Worm (Caenorhabditis elegans) whole organism, L2 larva: ENCODE data around the gene lgg-2.

ENCODE experiments used
- C34F6.9 ChIP-seq: fragments of 150-350 bp; optimal IDR thresholded peaks from 2 replicates; lab custom pipeline; 2014; ENCODE audit warnings: missing biosample characterization, missing genetic modification characterization
- F13H6.1 ChIP-seq: sonication (generic microtip); optimal IDR thresholded peaks from 2 replicates; lab custom pipeline; 2016; ENCODE audit warnings: missing genetic modification characterization, missing compliant biosample characterization
- R02D3.7 ChIP-seq: fragments of 150-350 bp; optimal IDR thresholded peaks from 2 replicates; lab custom pipeline; 2014; ENCODE audit warnings: missing biosample characterization, missing genetic modification characterization
- Y55F3AM.14 ChIP-seq: fragments of 200-800 bp; sonication (Bioruptor generic); optimal IDR thresholded peaks from 2 replicates; lab custom pipeline; 2018; ENCODE audit warnings: mild to moderate bottlenecking, missing genetic modification characterization, missing compliant biosample characterization
- ZK546.5 ChIP-seq: sonication (generic microtip); optimal IDR thresholded peaks from 2 replicates; lab custom pipeline; 2017; ENCODE audit warnings: missing biosample characterization, missing genetic modification characterization
- alr-1 ChIP-seq: fragments of 150-350 bp; optimal IDR thresholded peaks from 2 replicates; lab custom pipeline; 2014; ENCODE audit warnings: missing biosample characterization, missing genetic modification characterization
- aly-2 ChIP-seq: fragments of 150-350 bp; optimal IDR thresholded peaks from 2 replicates; lab custom pipeline; 2014; ENCODE audit warnings: missing biosample characterization, missing genetic modification characterization
- ama-1 ChIP-seq: fragments of 150-350 bp; optimal IDR thresholded peaks from 2 replicates; lab custom pipeline; 2018; ENCODE audit warnings: inconsistent platforms
- blmp-1 ChIP-seq: sonication (generic microtip); optimal IDR thresholded peaks from 2 replicates; lab custom pipeline; 2017; ENCODE audit warnings: missing genetic modification characterization, mild to moderate bottlenecking, missing compliant biosample characterization, antibody characterized with exemption, moderate library complexity; ENCODE audit not compliant: insufficient read depth
- ceh-16 ChIP-seq: fragments of 150-350 bp; optimal IDR thresholded peaks from 2 replicates; lab custom pipeline; 2014; ENCODE audit warnings: missing biosample characterization, missing genetic modification characterization
- ceh-82 ChIP-seq: fragments of 150-350 bp; optimal IDR thresholded peaks from 2 replicates; lab custom pipeline; 2014; ENCODE audit warnings: missing biosample characterization, missing genetic modification characterization
- crh-2 ChIP-seq: sonication (generic microtip); optimal IDR thresholded peaks from 2 replicates; lab custom pipeline; 2017; ENCODE audit warnings: missing biosample characterization, missing genetic modification characterization
- dmd-4 ChIP-seq: sonication (generic microtip); optimal IDR thresholded peaks from 2 replicates; lab custom pipeline; 2017; ENCODE audit warnings: missing biosample characterization, missing genetic modification characterization
- egl-27 ChIP-seq: sonication (generic microtip); optimal IDR thresholded peaks from 3 replicates; lab custom pipeline; 2017; ENCODE audit warnings: missing biosample characterization, missing genetic modification reagents, missing genetic modification characterization
- elt-1 ChIP-seq: fragments of 150-350 bp; optimal IDR thresholded peaks from 2 replicates; lab custom pipeline; 2014; ENCODE audit warnings: missing biosample characterization, missing genetic modification characterization
- elt-3 ChIP-seq: sonication (generic microtip); optimal IDR thresholded peaks from 2 replicates; lab custom pipeline; 2017; ENCODE audit warnings: missing biosample characterization, missing genetic modification characterization
- fos-1 ChIP-seq: fragments of 150-350 bp; optimal IDR thresholded peaks from 2 replicates; lab custom pipeline; 2014; ENCODE audit warnings: missing biosample characterization, missing genetic modification characterization
- gmeb-1 ChIP-seq: fragments of 150-350 bp; optimal IDR thresholded peaks from 2 replicates; lab custom pipeline; 2014; ENCODE audit warnings: missing biosample characterization, missing genetic modification characterization
- lin-11 ChIP-seq: fragments of 150-350 bp; sonication (generic microtip); optimal IDR thresholded peaks from 2 replicates; lab custom pipeline; 2014; ENCODE audit warnings: missing biosample characterization, missing genetic modification characterization, inconsistent platforms, mixed read lengths
- lin-13 ChIP-seq: fragments of 150-350 bp; optimal IDR thresholded peaks from 2 replicates; lab custom pipeline; 2014; ENCODE audit warnings: missing biosample characterization, missing genetic modification reagents, missing genetic modification characterization
- lin-39 ChIP-seq: fragments of 150-350 bp; optimal IDR thresholded peaks from 2 replicates; lab custom pipeline; 2014; ENCODE audit warnings: missing biosample characterization, missing genetic modification reagents, missing genetic modification characterization
- lsy-2 ChIP-seq, 2 experiments: fragments of 150-350 bp in 1 of 2; sonication (generic microtip) in 1 of 2; optimal IDR thresholded peaks; 2 replicates each; lab custom pipeline; 2014 to 2017; ENCODE audit warnings: missing biosample characterization in 2 of 2, missing genetic modification characterization in 2 of 2
- mab-5 ChIP-seq: fragments of 150-350 bp; optimal IDR thresholded peaks from 2 replicates; lab custom pipeline; 2014; ENCODE audit warnings: missing biosample characterization, missing genetic modification characterization
- mbf-1 ChIP-seq: sonication (generic microtip); optimal IDR thresholded peaks from 2 replicates; lab custom pipeline; 2017; ENCODE audit warnings: missing biosample characterization, missing genetic modification characterization
- mdl-1 ChIP-seq, 2 experiments: fragments of 150-350 bp in 1 of 2; sonication (generic microtip) in 1 of 2; optimal IDR thresholded peaks; 2 replicates each; lab custom pipeline; 2017; ENCODE audit warnings: missing biosample characterization in 2 of 2, missing genetic modification characterization in 2 of 2
- nhr-10 ChIP-seq: sonication (generic microtip); optimal IDR thresholded peaks from 2 replicates; lab custom pipeline; 2017; ENCODE audit warnings: missing biosample characterization, missing genetic modification characterization
- nhr-11 ChIP-seq: fragments of 150-350 bp; optimal IDR thresholded peaks from 2 replicates; lab custom pipeline; 2014; ENCODE audit warnings: missing biosample characterization, missing genetic modification characterization
- nhr-12 ChIP-seq: fragments of 150-350 bp; optimal IDR thresholded peaks from 2 replicates; lab custom pipeline; 2014; ENCODE audit warnings: missing biosample characterization, missing genetic modification characterization
- nhr-129 ChIP-seq: fragments of 150-350 bp; optimal IDR thresholded peaks from 2 replicates; lab custom pipeline; 2014; ENCODE audit warnings: missing biosample characterization, missing genetic modification characterization
- nhr-21 ChIP-seq: fragments of 150-350 bp; optimal IDR thresholded peaks from 2 replicates; lab custom pipeline; 2014; ENCODE audit warnings: missing biosample characterization, missing genetic modification characterization
- nhr-23 ChIP-seq: fragments of 150-350 bp; optimal IDR thresholded peaks from 2 replicates; lab custom pipeline; 2014; ENCODE audit warnings: missing biosample characterization, missing genetic modification reagents, missing genetic modification characterization
- nhr-237 ChIP-seq: fragments of 150-350 bp; optimal IDR thresholded peaks from 2 replicates; lab custom pipeline; 2014; ENCODE audit warnings: missing biosample characterization, missing genetic modification characterization
- nhr-25 ChIP-seq: fragments of 150-350 bp; sonication (generic microtip); optimal IDR thresholded peaks from 3 replicates; lab custom pipeline; 2014; ENCODE audit warnings: missing biosample characterization, missing genetic modification characterization
- nhr-6 ChIP-seq: fragments of 150-350 bp; optimal IDR thresholded peaks from 2 replicates; lab custom pipeline; 2014; ENCODE audit warnings: missing biosample characterization, missing genetic modification characterization
- nhr-77 ChIP-seq: fragments of 150-350 bp; optimal IDR thresholded peaks from 2 replicates; lab custom pipeline; 2014; ENCODE audit warnings: missing biosample characterization, missing genetic modification characterization
- peb-1 ChIP-seq: fragments of 150-350 bp; optimal IDR thresholded peaks from 2 replicates; lab custom pipeline; 2014; ENCODE audit warnings: missing biosample characterization, missing genetic modification characterization
- sem-4 ChIP-seq: fragments of 150-350 bp; optimal IDR thresholded peaks from 2 replicates; lab custom pipeline; 2014; ENCODE audit warnings: missing biosample characterization, missing genetic modification reagents, missing genetic modification characterization
- skn-1 ChIP-seq: sonication (generic microtip); optimal IDR thresholded peaks from 2 replicates; lab custom pipeline; 2017; ENCODE audit warnings: missing biosample characterization, missing genetic modification characterization
- sma-3 ChIP-seq: sonication (generic microtip); optimal IDR thresholded peaks from 2 replicates; lab custom pipeline; 2016; ENCODE audit warnings: missing genetic modification reagents, missing genetic modification characterization, missing compliant biosample characterization
- sma-9 ChIP-seq, 2 experiments: fragments of 150-350 bp in 1 of 2; sonication (generic microtip) in 1 of 2; optimal IDR thresholded peaks; 2 replicates each; lab custom pipeline; 2014 to 2016; ENCODE audit warnings: missing genetic modification characterization in 2 of 2, mild to moderate bottlenecking in 1 of 2, missing biosample characterization in 1 of 2, missing compliant biosample characterization in 1 of 2, missing genetic modification reagents in 1 of 2, moderate library complexity in 1 of 2
- snpc-4 ChIP-seq: fragments of 150-350 bp; optimal IDR thresholded peaks from 2 replicates; lab custom pipeline; 2014; ENCODE audit warnings: missing biosample characterization, missing genetic modification characterization
- unc-39 ChIP-seq: fragments of 150-350 bp; optimal IDR thresholded peaks from 2 replicates; lab custom pipeline; 2014; ENCODE audit warnings: missing biosample characterization, missing genetic modification characterization
- unc-55 ChIP-seq: fragments of 150-350 bp; sonication (generic microtip); optimal IDR thresholded peaks from 3 replicates; lab custom pipeline; 2014; ENCODE audit warnings: missing biosample characterization, missing genetic modification reagents, missing genetic modification characterization
- unc-62 ChIP-seq: fragments of 150-350 bp; optimal IDR thresholded peaks from 2 replicates; lab custom pipeline; 2014; ENCODE audit warnings: missing biosample characterization, missing genetic modification reagents, missing genetic modification characterization
- zag-1 ChIP-seq: fragments of 150-350 bp; optimal IDR thresholded peaks from 2 replicates; lab custom pipeline; 2014; ENCODE audit warnings: missing biosample characterization, missing genetic modification characterization
- ztf-1 ChIP-seq: fragments of 200-800 bp; sonication (Bioruptor generic); conservative IDR thresholded peaks from 2 replicates; pipeline ENCODE4 v1.3.6; 2022; ENCODE audit warnings: missing genetic modification characterization, missing compliant biosample characterization
- ztf-11 ChIP-seq: sonication (generic microtip); optimal IDR thresholded peaks from 2 replicates; lab custom pipeline; 2017; ENCODE audit warnings: missing biosample characterization, missing genetic modification characterization
- ztf-4 ChIP-seq: fragments of 150-350 bp; optimal IDR thresholded peaks from 2 replicates; lab custom pipeline; 2014; ENCODE audit warnings: missing biosample characterization, missing genetic modification characterization

The lgg-2 gene

ce11 chrIV:10981761-10982160, 46.1 kb upstream of the lgg-2 start, which contains the start of gene Y43E12A.2:
Gene Y43E12A.2 (plus strand): TSS chrIV:10982061.
- TF ChIP-seq lsy-2 (tag; optimal IDR thresholded peaks at IDR 0.05; lab: Kevin White, UChicago) (no peak), nhr-77 (tag; lab: Kevin White, UChicago) (no peak), alr-1 (no peak), C34F6.9 (tag; lab: Kevin White, UChicago) (no peak), F13H6.1 (tag; lab: Kevin White, UChicago) (no peak)

ce11 chrIV:10980628-10981027, 44.9 kb upstream of the lgg-2 start:
- TF ChIP-seq nhr-25 (peak; percentile 24), ama-1 (lab: Kevin White, UChicago) (no peak)
- TF ChIP-seq, all 48 proteins: peak for 1

ce11 chrIV:10979689-10980088, 44.0 kb upstream of the lgg-2 start:
- TF ChIP-seq R02D3.7 (tag; lab: Kevin White, UChicago), result no peak
- no peak for TF ChIP-seq nhr-23 (tag; lab: Kevin White, UChicago)
- no peak for TF ChIP-seq nhr-11
- no peak for TF ChIP-seq mdl-1 (tag; optimal IDR thresholded peaks at IDR 0.05; lab: Kevin White, UChicago)
- no peak for TF ChIP-seq ama-1 (lab: Kevin White, UChicago)
- no peak for TF ChIP-seq ztf-1 (GFP tag; lab: Robert Waterston, UW)
- TF ChIP-seq nhr-21, result no peak
- no peak for TF ChIP-seq nhr-77 (tag; lab: Kevin White, UChicago)
- TF ChIP-seq ztf-4 (tag; lab: Kevin White, UChicago), result no peak
- TF ChIP-seq lsy-2 (tag; optimal IDR thresholded peaks at IDR 0.05; lab: Kevin White, UChicago), result peak in 1 of 2 experiments; percentile 59
- TF ChIP-seq skn-1 (tag; lab: Kevin White, UChicago), result no peak
- no peak for TF ChIP-seq alr-1
- no peak for TF ChIP-seq fos-1 (tag; lab: Kevin White, UChicago)
- TF ChIP-seq elt-1 (tag; lab: Kevin White, UChicago), result no peak
- TF ChIP-seq peb-1, result no peak
- no peak for TF ChIP-seq ceh-16 (tag; lab: Kevin White, UChicago)
- TF ChIP-seq snpc-4 (tag; lab: Kevin White, UChicago), result no peak
- TF ChIP-seq lin-39, result no peak
- TF ChIP-seq F13H6.1 (tag; lab: Kevin White, UChicago), result peak; percentile 75
- TF ChIP-seq mbf-1 (tag; lab: Kevin White, UChicago), result no peak
- no peak for TF ChIP-seq gmeb-1 (tag; lab: Kevin White, UChicago)
- TF ChIP-seq egl-27 (tag; lab: Kevin White, UChicago), result no peak
- no peak for TF ChIP-seq nhr-6 (tag; lab: Kevin White, UChicago)
- no peak for TF ChIP-seq nhr-10 (tag; lab: Kevin White, UChicago)
- no peak for TF ChIP-seq mab-5
- TF ChIP-seq unc-55 (GFP tag; lab: Kevin White, UChicago), result peak; percentile 13
- TF ChIP-seq nhr-25, result no peak
- no peak for TF ChIP-seq ZK546.5 (tag; lab: Kevin White, UChicago)
- TF ChIP-seq sma-3 (GFP tag; lab: Kevin White, UChicago), result no peak
- no peak for TF ChIP-seq nhr-237 (tag; lab: Kevin White, UChicago)
- TF ChIP-seq sma-9 (GFP tag; optimal IDR thresholded peaks at IDR 0.05; lab: Kevin White, UChicago), result peak; percentile 16
- no peak for TF ChIP-seq sma-9 (tag; optimal IDR thresholded peaks at IDR 0.05; lab: Kevin White, UChicago)
- TF ChIP-seq ztf-11 (tag; lab: Kevin White, UChicago), result no peak
- no peak for TF ChIP-seq dmd-4 (tag; lab: Kevin White, UChicago)
- TF ChIP-seq C34F6.9 (tag; lab: Kevin White, UChicago), result peak; percentile 49
- no peak for TF ChIP-seq zag-1 (tag; lab: Kevin White, UChicago)
- no peak for TF ChIP-seq nhr-12 (tag; lab: Kevin White, UChicago)
- TF ChIP-seq crh-2 (tag; lab: Kevin White, UChicago), result no peak
- TF ChIP-seq Y55F3AM.14 (GFP tag; lab: Kevin White, UChicago), result no peak
- no peak for TF ChIP-seq lin-13 (GFP tag; lab: Kevin White, UChicago)
- no peak for TF ChIP-seq sem-4 (tag; lab: Kevin White, UChicago)
- no peak for TF ChIP-seq elt-3 (tag; lab: Kevin White, UChicago)
- no peak for TF ChIP-seq ceh-82 (tag; lab: Kevin White, UChicago)
- no peak for TF ChIP-seq lin-11 (tag; lab: Kevin White, UChicago)
- no peak for TF ChIP-seq blmp-1 (tag; lab: Kevin White, UChicago)
- TF ChIP-seq aly-2, result no peak
- no peak for TF ChIP-seq unc-62 (GFP tag; lab: Kevin White, UChicago)
- no peak for TF ChIP-seq unc-39 (tag; lab: Kevin White, UChicago)
- TF ChIP-seq nhr-129, result peak; percentile 66
